Worm (Caenorhabditis elegans): ENCODE measurements around the gene C33C12.4.

DNA sequence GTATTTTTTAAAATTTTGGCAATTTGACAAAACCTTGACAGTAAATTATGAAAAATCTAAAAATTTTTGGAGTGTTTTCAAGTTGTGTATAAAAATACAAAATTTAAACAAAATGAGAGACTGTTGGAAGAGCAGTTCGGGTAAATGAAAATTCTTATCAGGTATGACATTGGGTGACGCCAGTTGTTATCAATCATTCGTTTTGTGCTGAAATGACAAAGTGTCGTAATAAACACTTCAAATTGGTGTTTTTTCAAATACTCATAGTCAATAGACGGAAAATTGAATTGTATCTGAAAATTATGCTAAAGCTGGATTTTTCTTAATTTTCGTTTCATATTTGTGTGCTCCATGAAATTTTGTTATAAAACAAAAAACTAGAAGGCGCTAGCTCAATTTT, 43.5 kb downstream of the C33C12.4 start:
- TF ChIP-seq ztf-11 (tag; optimal IDR thresholded peaks at IDR 0.05) (no peak), nhr-11 (tag; optimal IDR thresholded peaks at IDR 0.05) (no peak), zag-1 (tag; optimal IDR thresholded peaks at IDR 0.05) (no peak), unc-62 (GFP tag; optimal IDR thresholded peaks at IDR 0.05) (no peak), lin-13 (GFP tag; optimal IDR thresholded peaks at IDR 0.05) (no peak)
